Worm (Caenorhabditis elegans): ENCODE results near the gene algn-12.

DNA sequence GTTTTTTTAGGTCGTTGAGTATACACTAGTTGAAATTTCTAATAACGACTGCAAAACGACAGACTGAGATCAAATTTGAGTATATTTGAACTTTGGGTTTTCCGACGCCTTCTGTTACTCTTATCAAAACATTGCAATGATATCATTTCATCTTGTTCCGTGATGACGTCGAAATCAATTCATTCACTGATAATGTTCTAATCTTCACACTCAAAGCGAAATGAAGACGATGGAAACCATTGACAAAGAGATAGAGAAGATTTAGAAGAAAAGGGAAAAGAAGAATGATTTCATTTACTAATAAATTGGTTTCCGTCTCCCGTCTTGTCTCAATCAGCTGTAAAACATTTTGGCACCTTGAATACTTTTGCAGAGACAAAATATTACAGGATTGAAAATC lies 38.3 kb downstream of the algn-12 start:
- TF ChIP-seq ama-1 (optimal IDR thresholded peaks at IDR 0.05) (no peak), lsy-12 (tag; optimal IDR thresholded peaks at IDR 0.05) (no peak), unc-39 (tag; optimal IDR thresholded peaks at IDR 0.05) (no peak)
